Fruit fly (Drosophila melanogaster): ENCODE measurements around the gene fu.

fu gene

DNA sequence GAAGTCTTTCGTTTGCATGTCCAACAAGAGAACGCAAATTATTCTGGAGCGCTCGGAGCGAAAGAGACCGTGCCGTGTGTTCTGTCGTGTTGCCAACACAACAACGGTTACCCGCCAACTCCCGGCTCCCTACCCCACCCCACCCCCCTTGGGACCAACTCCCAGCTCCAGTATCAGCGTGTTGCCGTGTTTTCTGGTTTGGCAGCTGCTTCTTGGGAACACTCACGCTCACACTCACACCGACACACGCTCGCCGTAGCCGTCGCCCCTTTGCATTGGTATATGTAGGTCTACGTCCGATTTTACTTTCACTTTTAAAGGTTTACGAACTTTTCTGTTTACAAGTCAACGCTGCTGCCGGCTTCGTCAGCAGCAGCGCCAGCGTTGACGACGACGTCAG lies 17.7 kb downstream of the fu start:
- TF ChIP-seq D1 (tag; optimal IDR thresholded peaks at IDR 0.05) (no peak), EcR (GFP tag; optimal IDR thresholded peaks at IDR 0.05) (peak; percentile 92), CG32121 (GFP tag; IDR thresholded peaks at IDR 0.05) (no peak), CG13204 (GFP tag; optimal IDR thresholded peaks at IDR 0.05) (peak; percentile 70), CG4496 (GFP tag; IDR thresholded peaks at IDR 0.05) (peak; percentile 59; the same call in 1 of the 3 replicates)

DNA sequence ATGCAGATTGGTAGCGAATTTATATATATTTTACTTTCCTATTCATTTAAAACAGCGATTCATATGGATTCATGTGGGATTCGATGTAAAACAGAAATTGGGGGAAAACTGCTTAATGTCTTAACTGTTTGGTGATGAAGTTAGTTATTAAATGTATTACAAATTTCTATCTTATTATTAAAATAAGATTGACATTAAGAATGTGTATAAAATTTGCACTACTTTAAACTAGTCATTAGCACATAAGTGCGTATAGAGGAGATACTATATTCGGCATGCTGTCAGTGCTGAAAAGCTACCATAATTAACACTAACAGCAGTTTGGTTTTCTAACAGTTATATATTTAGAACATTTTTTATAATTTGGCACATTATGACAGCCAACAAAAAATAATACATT lies 18.1 kb downstream of the fu start:
- TF ChIP-seq CG9948 (tag; optimal IDR thresholded peaks at IDR 0.05) (no peak), Pif1A (GFP tag; optimal IDR thresholded peaks at IDR 0.05) (peak; percentile 6), CG14655 (GFP tag; optimal IDR thresholded peaks at IDR 0.05) (peak; percentile 51), fd96Ca (GFP tag; IDR thresholded peaks at IDR 0.05) (no peak), EcR (GFP tag; optimal IDR thresholded peaks at IDR 0.05) (no peak)

DNA sequence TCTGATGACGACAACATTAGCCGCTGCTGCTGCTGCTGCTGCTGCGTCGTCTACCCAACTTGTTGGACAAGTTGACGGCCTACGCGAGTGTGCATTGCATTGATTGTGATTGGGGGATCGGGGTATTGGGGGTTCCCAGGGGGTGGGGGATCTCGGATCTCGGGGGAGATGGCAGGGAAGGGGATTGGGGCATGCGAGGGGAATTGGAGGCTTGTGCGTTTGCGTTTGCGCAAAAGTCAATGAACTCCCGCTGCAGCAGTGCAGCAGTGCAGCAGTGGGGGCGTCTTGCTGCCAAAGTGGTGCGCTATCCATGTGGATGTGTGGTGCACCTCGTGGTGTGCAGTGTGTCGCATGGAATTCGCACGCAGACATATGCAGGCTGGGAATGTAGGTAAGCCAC lies 19.2 kb downstream of the fu start:
- TF ChIP-seq CG13204 (GFP tag; optimal IDR thresholded peaks at IDR 0.05) = peak; percentile 8
- no peak for TF ChIP-seq Snoo (tag; optimal IDR thresholded peaks at IDR 0.05)
- TF ChIP-seq Pif1B (GFP tag; optimal IDR thresholded peaks at IDR 0.05) = no peak
- TF ChIP-seq Pif1A (GFP tag; optimal IDR thresholded peaks at IDR 0.05) = no peak
- no peak for TF ChIP-seq CG8159 (tag; optimal IDR thresholded peaks at IDR 0.05)
- no peak for TF ChIP-seq CG17806 (tag; optimal IDR thresholded peaks at IDR 0.05)
- TF ChIP-seq EcR (GFP tag; optimal IDR thresholded peaks at IDR 0.05) = peak; percentile 86

- TF ChIP-seq Pif1B (GFP tag; optimal IDR thresholded peaks at IDR 0.05) (peak; percentile 14), Ets98B (GFP tag; IDR thresholded peaks at IDR 0.05) (peak; percentile 52), CG32121 (GFP tag; IDR thresholded peaks at IDR 0.05) (peak; percentile 53; the same call in 1 of the 2 replicates), CG8159 (tag; optimal IDR thresholded peaks at IDR 0.05) (no peak), CG14655 (GFP tag; optimal IDR thresholded peaks at IDR 0.05) (peak; percentile 43), fd96Ca (GFP tag; IDR thresholded peaks at IDR 0.05) (peak; percentile 79), EcR (GFP tag; optimal IDR thresholded peaks at IDR 0.05) (no peak), Snoo (tag; optimal IDR thresholded peaks at IDR 0.05) (no peak), Pif1A (GFP tag; optimal IDR thresholded peaks at IDR 0.05) (peak; percentile 7), CG13204 (GFP tag; optimal IDR thresholded peaks at IDR 0.05) (no peak), CG17806 (tag; optimal IDR thresholded peaks at IDR 0.05) (no peak), CG8301 (tag; optimal IDR thresholded peaks at IDR 0.05) (peak; percentile 29), CG9948 (tag; optimal IDR thresholded peaks at IDR 0.05) (peak; percentile 25), rn (GFP tag; IDR thresholded peaks at IDR 0.05) (no peak), CG15710 (tag; optimal IDR thresholded peaks at IDR 0.05) (no peak), CG10348 (GFP tag; IDR thresholded peaks at IDR 0.05) (0 out of 2 replicates have a peak, but pooled peaks have one; percentile 31), CG12605 (GFP tag; IDR thresholded peaks at IDR 0.05) (peak; percentile 41; the same call in 1 of the 2 replicates), CG4496 (GFP tag; IDR thresholded peaks at IDR 0.05) (peak; percentile 75; the same call in 2 of the 3 replicates)
These were observed 21.3 kb downstream of the fu start for dm6 chrX:18678876-18679275.

DNA sequence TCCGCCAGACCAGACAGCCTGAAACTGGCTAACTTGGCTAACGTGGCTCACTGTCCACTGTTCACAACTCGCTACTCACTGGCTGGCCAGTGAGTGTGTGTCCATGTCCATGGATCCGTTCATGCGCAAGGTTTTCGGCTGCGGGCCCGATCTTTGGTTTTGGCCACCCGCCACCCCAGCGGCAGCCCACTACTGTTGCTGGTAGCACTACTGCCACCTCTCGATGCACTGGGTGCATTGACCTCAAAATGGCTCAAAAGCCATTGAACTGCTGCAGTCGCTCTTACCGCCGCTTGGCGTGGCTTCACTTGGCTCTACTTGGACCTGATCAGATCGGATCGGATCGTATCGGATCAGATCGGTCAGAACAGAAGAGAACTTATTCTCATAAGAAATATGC lies 23.9 kb downstream of the fu start:
- TF ChIP-seq EcR (GFP tag; optimal IDR thresholded peaks at IDR 0.05) = peak; percentile 84
- TF ChIP-seq Pif1B (GFP tag; optimal IDR thresholded peaks at IDR 0.05) = no peak

DNA sequence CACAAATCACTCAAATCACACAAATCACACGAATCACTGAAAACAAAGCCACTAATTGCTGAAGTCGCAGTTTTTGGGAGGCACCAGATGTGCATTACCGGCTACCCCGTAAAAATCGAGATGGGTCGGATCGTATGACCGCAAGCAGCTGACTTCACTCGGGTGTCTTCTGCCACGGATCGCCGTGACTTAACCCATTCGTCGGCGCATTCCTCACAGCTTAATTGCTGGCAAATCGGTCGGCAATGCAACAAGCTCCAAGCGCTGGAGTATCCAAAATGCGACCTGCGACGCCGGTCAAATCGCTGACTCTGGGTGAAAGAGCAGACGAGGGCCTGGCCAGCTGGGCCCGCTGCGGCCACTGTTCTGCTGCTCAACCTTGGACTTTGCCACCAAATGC lies 25.3 kb downstream of the fu start:
- no peak for TF ChIP-seq CG13204 (GFP tag; optimal IDR thresholded peaks at IDR 0.05)
- TF ChIP-seq Pif1A (GFP tag; optimal IDR thresholded peaks at IDR 0.05) = no peak
- no peak for TF ChIP-seq CG4496 (GFP tag; IDR thresholded peaks at IDR 0.05)
- no peak for TF ChIP-seq CG17806 (tag; optimal IDR thresholded peaks at IDR 0.05)
- no peak for TF ChIP-seq CG34367 (tag; optimal IDR thresholded peaks at IDR 0.05)
- no peak for TF ChIP-seq fd96Ca (GFP tag; IDR thresholded peaks at IDR 0.05)
- no peak for TF ChIP-seq CG15710 (tag; optimal IDR thresholded peaks at IDR 0.05)
- TF ChIP-seq D1 (tag; optimal IDR thresholded peaks at IDR 0.05) = no peak
- no peak for TF ChIP-seq Pif1B (GFP tag; optimal IDR thresholded peaks at IDR 0.05)
- TF ChIP-seq CG9948 (tag; optimal IDR thresholded peaks at IDR 0.05) = no peak
- no peak for TF ChIP-seq CG32121 (GFP tag; IDR thresholded peaks at IDR 0.05)
- no peak for TF ChIP-seq CG10348 (GFP tag; IDR thresholded peaks at IDR 0.05)

DNA sequence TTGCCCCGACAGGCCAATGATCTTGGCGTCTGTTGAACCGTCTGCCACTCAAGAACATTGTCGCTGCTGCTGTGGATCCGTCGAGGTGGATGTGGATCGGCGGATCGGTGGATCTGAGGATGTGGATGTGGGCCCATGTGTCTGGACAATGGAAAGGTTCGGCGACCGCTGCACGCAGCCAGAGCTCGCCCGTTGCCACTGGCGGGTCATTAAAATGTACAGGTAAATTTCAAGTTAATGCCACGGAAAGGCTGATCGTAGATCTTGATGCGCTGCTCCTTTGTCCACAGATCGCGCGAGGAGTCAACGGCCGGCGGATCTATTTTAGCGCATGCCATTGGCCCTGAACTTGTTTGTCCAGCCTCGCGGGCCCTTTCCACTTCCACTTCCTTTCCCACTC lies 26.9 kb downstream of the fu start:
- TF ChIP-seq CG15710 (tag; optimal IDR thresholded peaks at IDR 0.05) (no peak), gl (tag; optimal IDR thresholded peaks at IDR 0.05) (no peak), CG32121 (GFP tag; IDR thresholded peaks at IDR 0.05) (no peak), CG8301 (tag; optimal IDR thresholded peaks at IDR 0.05) (no peak), Pif1A (GFP tag; optimal IDR thresholded peaks at IDR 0.05) (no peak), D1 (tag; optimal IDR thresholded peaks at IDR 0.05) (no peak), CG4496 (GFP tag; IDR thresholded peaks at IDR 0.05) (no peak), CG14655 (GFP tag; optimal IDR thresholded peaks at IDR 0.05) (no peak), CG13204 (GFP tag; optimal IDR thresholded peaks at IDR 0.05) (peak; percentile 46), CG34367 (tag; optimal IDR thresholded peaks at IDR 0.05) (no peak), fd96Ca (GFP tag; IDR thresholded peaks at IDR 0.05) (no peak), CG10348 (GFP tag; IDR thresholded peaks at IDR 0.05) (no peak), rn (GFP tag; IDR thresholded peaks at IDR 0.05) (no peak), EcR (GFP tag; optimal IDR thresholded peaks at IDR 0.05) (peak; percentile 99)

Data from whole organism, pupa.